Worm (Caenorhabditis elegans): ENCODE results near the gene T20G5.13.

The T20G5.13 gene

DNA sequence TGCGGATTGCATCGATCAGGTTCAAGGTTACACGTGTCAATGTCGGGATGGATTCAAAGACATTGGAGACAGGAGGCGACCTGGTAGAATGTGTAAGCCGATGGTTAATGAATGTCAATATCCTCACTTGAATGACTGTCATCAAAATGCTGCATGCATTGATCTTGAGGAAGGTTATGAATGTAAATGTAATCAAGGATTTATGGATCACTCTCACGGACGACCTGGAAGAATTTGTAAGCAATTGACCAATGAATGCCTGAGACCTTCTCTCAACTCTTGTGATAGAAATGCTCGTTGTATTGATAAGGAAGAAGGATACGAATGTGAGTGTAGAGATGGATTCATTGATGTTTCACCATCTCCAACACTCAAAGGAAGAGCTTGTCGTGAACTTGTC, 23.1 kb downstream of the T20G5.13 start:
- no peak for TF ChIP-seq rnt-1 (tag; optimal IDR thresholded peaks at IDR 0.05)
- TF ChIP-seq jun-1 (tag; optimal IDR thresholded peaks at IDR 0.05): no peak
- TF ChIP-seq nhr-12 (tag; optimal IDR thresholded peaks at IDR 0.05): no peak
- TF ChIP-seq nhr-77 (tag; optimal IDR thresholded peaks at IDR 0.05): no peak

ce11 chrIII:10170265-10170664, 30.9 kb downstream of the T20G5.13 start:
- TF ChIP-seq blmp-1 (tag; optimal IDR thresholded peaks at IDR 0.05) (peak; percentile 65), C16A3.4 (tag; optimal IDR thresholded peaks at IDR 0.05) (no peak), elt-3 (tag; optimal IDR thresholded peaks at IDR 0.05) (peak in 2 of 6 experiments; percentile 25 to 71)

ce11 chrIII:10160385-10160784, 40.8 kb downstream of the T20G5.13 start, which contains the start of the genes K08E5.5 and mua-3:
Gene K08E5.5 (minus strand): TSS chrIII:10160485.
Gene mua-3 (plus strand): TSS chrIII:10160697.
- no peak for TF ChIP-seq nhr-90 (tag; optimal IDR thresholded peaks at IDR 0.05; ENCODE audit: poor library complexity)
- TF ChIP-seq pqm-1 (tag; optimal IDR thresholded peaks at IDR 0.05): no peak
- TF ChIP-seq lsy-2 (tag; optimal IDR thresholded peaks at IDR 0.05): no peak
- no peak for TF ChIP-seq fos-1 (tag; optimal IDR thresholded peaks at IDR 0.05)
- no peak for TF ChIP-seq zag-1 (tag; optimal IDR thresholded peaks at IDR 0.05)
- TF ChIP-seq mab-9 (GFP tag; IDR thresholded peaks at IDR 0.05): no peak
- no peak for TF ChIP-seq dpl-1 (GFP tag; optimal IDR thresholded peaks at IDR 0.05)
- TF ChIP-seq ama-1 (optimal IDR thresholded peaks at IDR 0.05): no peak
- no peak for TF ChIP-seq nhr-237 (tag; optimal IDR thresholded peaks at IDR 0.05)
- TF ChIP-seq hpl-2 (GFP tag; optimal IDR thresholded peaks at IDR 0.05): no peak
- TF ChIP-seq xbp-1 (tag; optimal IDR thresholded peaks at IDR 0.05): no peak
- no peak for TF ChIP-seq F16B12.6 (tag; optimal IDR thresholded peaks at IDR 0.05)
- no peak for TF ChIP-seq C04F5.9 (tag; optimal IDR thresholded peaks at IDR 0.05)
- no peak for TF ChIP-seq sup-37 (GFP tag; optimal IDR thresholded peaks at IDR 0.05)
- TF ChIP-seq lin-14 (GFP tag; optimal IDR thresholded peaks at IDR 0.05): no peak
- TF ChIP-seq skn-1 (tag; optimal IDR thresholded peaks at IDR 0.05): no peak
- TF ChIP-seq nhr-12 (tag; optimal IDR thresholded peaks at IDR 0.05): no peak
- no peak for TF ChIP-seq C16A3.4 (tag; optimal IDR thresholded peaks at IDR 0.05)

ce11 chrIII:10156269-10156668, 44.9 kb downstream of the T20G5.13 start:
- TF ChIP-seq mep-1 (tag; optimal IDR thresholded peaks at IDR 0.05): no peak

DNA sequence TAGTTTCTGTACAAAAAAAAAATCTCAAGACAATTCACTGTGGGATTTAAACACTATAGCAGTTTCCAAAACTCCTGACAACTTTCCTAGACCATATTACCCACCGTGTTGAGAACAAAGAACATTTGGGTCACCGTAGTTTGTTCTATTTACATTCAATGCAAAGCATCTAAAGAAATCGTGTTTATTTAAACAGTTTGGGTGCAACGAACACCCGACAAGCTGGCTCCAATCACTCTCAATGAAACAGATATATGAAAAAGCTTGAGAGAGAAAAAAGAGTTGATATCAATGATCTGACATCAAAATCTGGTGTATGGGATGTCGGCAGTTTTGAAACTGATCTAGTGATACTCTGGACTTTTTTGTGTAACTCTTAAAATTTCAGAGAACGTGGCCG, 46.1 kb downstream of the T20G5.13 start:
- TF ChIP-seq nhr-20 (tag; optimal IDR thresholded peaks at IDR 0.05) (peak; percentile 5), tbx-2 (tag; optimal IDR thresholded peaks at IDR 0.05) (peak; percentile 42), hpl-2 (GFP tag; optimal IDR thresholded peaks at IDR 0.05) (no peak), elt-2 (tag; optimal IDR thresholded peaks at IDR 0.05) (no peak), sup-37 (GFP tag; optimal IDR thresholded peaks at IDR 0.05) (no peak), mep-1 (tag; optimal IDR thresholded peaks at IDR 0.05) (no peak), snpc-4 (tag; optimal IDR thresholded peaks at IDR 0.05) (no peak), dsc-1 (tag; optimal IDR thresholded peaks at IDR 0.05) (no peak), zag-1 (tag; optimal IDR thresholded peaks at IDR 0.05) (no peak), nhr-71 (tag; optimal IDR thresholded peaks at IDR 0.05) (peak; percentile 73), isw-1 (GFP tag; IDR thresholded peaks at IDR 0.05) (no peak), efl-3 (GFP tag; optimal IDR thresholded peaks at IDR 0.05) (no peak), ceh-88 (GFP tag; IDR thresholded peaks at IDR 0.05) (no peak), dpl-1 (GFP tag; optimal IDR thresholded peaks at IDR 0.05) (no peak), nhr-84 (tag; optimal IDR thresholded peaks at IDR 0.05) (no peak), unc-86 (tag; optimal IDR thresholded peaks at IDR 0.05) (no peak), ztf-4 (tag; optimal IDR thresholded peaks at IDR 0.05) (peak; percentile 29), nhr-90 (tag; optimal IDR thresholded peaks at IDR 0.05; ENCODE audit: poor library complexity) (no peak), nhr-237 (tag; optimal IDR thresholded peaks at IDR 0.05) (no peak), lin-39 (tag; optimal IDR thresholded peaks at IDR 0.05) (no peak), unc-130 (tag; optimal IDR thresholded peaks at IDR 0.05) (no peak), fkh-4 (tag; optimal IDR thresholded peaks at IDR 0.05; ENCODE audit: borderline replicate concordance) (no peak), ceh-82 (tag; optimal IDR thresholded peaks at IDR 0.05) (no peak), pag-3 (tag; optimal IDR thresholded peaks at IDR 0.05; ENCODE audit: borderline replicate concordance, insufficient read depth) (no peak), F16B12.6 (tag; optimal IDR thresholded peaks at IDR 0.05) (no peak), alr-1 (tag; optimal IDR thresholded peaks at IDR 0.05; ENCODE audit: borderline replicate concordance) (no peak), C04F5.9 (tag; optimal IDR thresholded peaks at IDR 0.05) (no peak), pqm-1 (tag; optimal IDR thresholded peaks at IDR 0.05) (no peak), tlp-1 (tag; optimal IDR thresholded peaks at IDR 0.05) (no peak), unc-30 (tag; optimal IDR thresholded peaks at IDR 0.05) (no peak), aly-2 (tag; optimal IDR thresholded peaks at IDR 0.05) (no peak), mef-2 (tag; optimal IDR thresholded peaks at IDR 0.05) (no peak)

Data from whole organism, L1 larva.